Worm (Caenorhabditis elegans): ENCODE data around the gene C25F6.8.

Gene C25F6.8

ce11 chrX:5450773-5451447 lies 2.9 kb downstream of the C25F6.8 start, which contains the start of gene C25F6.6 (continued):
- peak; percentile 80 for TF ChIP-seq B0261.1 (tag; optimal IDR thresholded peaks at IDR 0.05)
- peak; percentile 66 for TF ChIP-seq snpc-4 (GFP tag; optimal IDR thresholded peaks at IDR 0.05)
- peak in 3 of 4 experiments; percentile 9 to 78 (median 17) for TF ChIP-seq snpc-4 (tag; optimal IDR thresholded peaks at IDR 0.05)
- peak; percentile 43 for TF ChIP-seq ztf-18 (tag; optimal IDR thresholded peaks at IDR 0.05)
- TF ChIP-seq T07F8.4 (tag; optimal IDR thresholded peaks at IDR 0.05), result peak; percentile 8
- peak; percentile 90 for TF ChIP-seq him-1 (tag; optimal IDR thresholded peaks at IDR 0.05)
- no peak for TF ChIP-seq sdz-38 (tag; optimal IDR thresholded peaks at IDR 0.05)
- peak; percentile 55 for TF ChIP-seq die-1 (tag; optimal IDR thresholded peaks at IDR 0.05)
- TF ChIP-seq xnd-1 (tag; optimal IDR thresholded peaks at IDR 0.05), result no peak
- TF ChIP-seq nhr-120 (GFP tag; IDR thresholded peaks at IDR 0.05), result no peak
- TF ChIP-seq madf-3 (GFP tag; IDR thresholded peaks at IDR 0.05), result no peak
- TF ChIP-seq ceh-79 (tag; optimal IDR thresholded peaks at IDR 0.05), result no peak
- 0 out of 2 replicates have a peak, but pooled peaks have one; percentile 23 for TF ChIP-seq ceh-40 (GFP tag; IDR thresholded peaks at IDR 0.05)
- no peak for TF ChIP-seq efl-1 (GFP tag; optimal IDR thresholded peaks at IDR 0.05)
- TF ChIP-seq dpl-1 (GFP tag; optimal IDR thresholded peaks at IDR 0.05), result no peak
- TF ChIP-seq attf-5 (GFP tag; optimal IDR thresholded peaks at IDR 0.05), result peak; percentile 28
- no peak for TF ChIP-seq nfya-1 (tag; optimal IDR thresholded peaks at IDR 0.05; ENCODE audit: borderline replicate concordance, insufficient read depth)
- peak; percentile 91 for TF ChIP-seq lin-26 (GFP tag; IDR thresholded peaks at IDR 0.05)
- no peak for TF ChIP-seq hsf-1 (GFP tag; IDR thresholded peaks at IDR 0.05)
- TF ChIP-seq ama-1 (optimal IDR thresholded peaks at IDR 0.05), result no peak
- peak in 1 of 2 experiments; percentile 58 for TF ChIP-seq ama-1 (GFP tag; optimal IDR thresholded peaks at IDR 0.05)
- no peak for TF ChIP-seq lir-1 (GFP tag; conservative IDR thresholded peaks at IDR 0.05)
- peak; percentile 23 for TF ChIP-seq nhr-80 (tag; optimal IDR thresholded peaks at IDR 0.05)

- TF ChIP-seq F57C9.4 (tag; optimal IDR thresholded peaks at IDR 0.05), result no peak
- no peak for TF ChIP-seq mcd-1 (GFP tag; IDR thresholded peaks at IDR 0.05)
- TF ChIP-seq rcor-1 (GFP tag; IDR thresholded peaks at IDR 0.05), result no peak
- TF ChIP-seq lin-35 (GFP tag; optimal IDR thresholded peaks at IDR 0.05), result no peak
- TF ChIP-seq Y67H2A.10 (GFP tag; conservative IDR thresholded peaks at IDR 0.05), result no peak
- TF ChIP-seq dpl-1 (GFP tag; optimal IDR thresholded peaks at IDR 0.05), result no peak
- TF ChIP-seq hmg-20 (GFP tag; IDR thresholded peaks at IDR 0.05), result no peak
Measured at ce11 chrX:5451706-5452105, 3.7 kb downstream of the C25F6.8 start.

DNA sequence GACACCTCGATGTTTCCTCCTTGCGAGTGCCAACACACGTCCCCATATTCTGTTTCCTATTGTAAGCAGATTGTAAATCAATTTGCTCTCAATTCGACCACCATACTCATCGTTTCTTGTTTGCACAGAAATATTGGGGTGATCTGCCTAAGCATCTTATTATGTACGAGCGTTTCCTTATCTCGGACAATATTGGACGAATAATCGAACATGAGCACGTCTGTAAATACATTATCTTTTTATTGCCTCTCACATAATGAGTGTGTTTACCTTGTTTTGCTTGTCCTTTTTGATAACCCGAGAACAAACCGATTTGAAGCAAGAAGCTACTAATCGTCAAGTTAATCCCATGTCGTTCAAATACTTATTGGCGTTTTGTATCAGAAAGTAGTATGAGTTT lies 7.1 kb downstream of the C25F6.8 start:
- no peak for TF ChIP-seq egl-18 (GFP tag; IDR thresholded peaks at IDR 0.05)
- TF ChIP-seq tbp1 (GFP tag; optimal IDR thresholded peaks at IDR 0.05), result no peak
- no peak for TF ChIP-seq ceh-58 (GFP tag; IDR thresholded peaks at IDR 0.05)
- no peak for TF ChIP-seq nfyb-1 (GFP tag; IDR thresholded peaks at IDR 0.05)
- TF ChIP-seq let-607 (tag; optimal IDR thresholded peaks at IDR 0.05), result no peak
- no peak for TF ChIP-seq him-1 (tag; optimal IDR thresholded peaks at IDR 0.05)
- TF ChIP-seq rec-8 (tag; optimal IDR thresholded peaks at IDR 0.05), result no peak
- TF ChIP-seq F37B4.10 (GFP tag; IDR thresholded peaks at IDR 0.05), result no peak
- TF ChIP-seq F10E7.11 (tag; optimal IDR thresholded peaks at IDR 0.05), result no peak
- no peak for TF ChIP-seq B0035.1 (tag; optimal IDR thresholded peaks at IDR 0.05)

Measured in whole organism, young adult.